Fruit fly (Drosophila melanogaster) whole organism, embryonic: ENCODE data around the gene CG9184.

Experiments used
- Abd-B ChIP-seq: fragments of 200-800 bp; sonication (Bioruptor generic); optimal IDR thresholded peaks from 2 replicates; lab custom pipeline; 2018; ENCODE audit warnings: missing biosample characterization, mild to moderate bottlenecking, missing genetic modification characterization, moderate library complexity
- Ada2b ChIP-seq: fragments of 200-800 bp; sonication (Bioruptor generic); IDR thresholded peaks from 2 replicates; pipeline ENCODE4 v1.3.6; 2022; ENCODE audit warnings: missing biosample characterization, missing genetic modification characterization
- CG1233 ChIP-seq: fragments of 200-800 bp; sonication (Bioruptor generic); optimal IDR thresholded peaks from 4 replicates; lab custom pipeline; 2018; ENCODE audit warnings: missing biosample characterization, mild to moderate bottlenecking, missing genetic modification characterization
- CG12659 ChIP-seq: fragments of 200-800 bp; sonication (Bioruptor generic); optimal IDR thresholded peaks from 3 replicates; lab custom pipeline; 2017; ENCODE audit warnings: mild to moderate bottlenecking, missing biosample characterization, missing genetic modification reagents, missing genetic modification characterization
- CG14860 ChIP-seq: fragments of 200-800 bp; sonication (Bioruptor generic); IDR thresholded peaks from 3 replicates; pipeline ENCODE4 v1.3.6; 2022; ENCODE audit warnings: missing biosample characterization, missing genetic modification characterization; ENCODE audit not compliant: partially characterized antibody
- CG1603 ChIP-seq: fragments of 200-800 bp; sonication (Bioruptor generic); optimal IDR thresholded peaks from 2 replicates; lab custom pipeline; 2019; ENCODE audit warnings: missing biosample characterization, mild to moderate bottlenecking, missing genetic modification characterization, moderate library complexity
- CG1792 ChIP-seq: fragments of 200-800 bp; sonication (Bioruptor generic); optimal IDR thresholded peaks from 2 replicates; lab custom pipeline; 2016; ENCODE audit warnings: missing biosample characterization, missing genetic modification characterization
- CG18476 ChIP-seq: fragments of 200-800 bp; sonication (Bioruptor generic); optimal IDR thresholded peaks from 2 replicates; lab custom pipeline; 2016; ENCODE audit warnings: missing biosample characterization, mild to moderate bottlenecking, missing genetic modification characterization
- CG18764 ChIP-seq: fragments of 200-800 bp; sonication (Bioruptor generic); optimal IDR thresholded peaks from 3 replicates; lab custom pipeline; 2016; ENCODE audit warnings: missing biosample characterization, missing genetic modification characterization
- CG3065 ChIP-seq: fragments of 200-800 bp; sonication (Bioruptor generic); optimal IDR thresholded peaks from 2 replicates; lab custom pipeline; 2016; ENCODE audit warnings: missing biosample characterization, missing genetic modification characterization
- CG31224 ChIP-seq: fragments of 200-800 bp; sonication (Bioruptor generic); IDR thresholded peaks from 2 replicates; pipeline ENCODE4 v1.3.6; 2022; ENCODE audit warnings: missing biosample characterization, missing genetic modification characterization
- CG33557 ChIP-seq: fragments of 200-800 bp; sonication (Bioruptor generic); optimal IDR thresholded peaks from 2 replicates; lab custom pipeline; 2019; ENCODE audit warnings: missing biosample characterization, mild to moderate bottlenecking, missing genetic modification characterization, moderate library complexity
- CG3407 ChIP-seq: fragments of 200-800 bp; sonication (Bioruptor generic); optimal IDR thresholded peaks from 2 replicates; lab custom pipeline; 2018; ENCODE audit warnings: missing biosample characterization, mild to moderate bottlenecking, missing genetic modification characterization
- CG4617 ChIP-seq: fragments of 200-800 bp; sonication (Bioruptor generic); optimal IDR thresholded peaks from 3 replicates; lab custom pipeline; 2016; ENCODE audit warnings: missing biosample characterization, missing genetic modification characterization, borderline replicate concordance
- CG7786 ChIP-seq: fragments of 200-800 bp; sonication (Bioruptor generic); optimal IDR thresholded peaks from 2 replicates; lab custom pipeline; 2016; ENCODE audit warnings: missing biosample characterization, missing genetic modification characterization
- CG7839 ChIP-seq: fragments of 200-800 bp; sonication (Bioruptor generic); optimal IDR thresholded peaks from 3 replicates; lab custom pipeline; 2018; ENCODE audit warnings: missing biosample characterization, mild to moderate bottlenecking, missing genetic modification characterization, moderate library complexity
- CG8281 ChIP-seq: fragments of 200-800 bp; sonication (Bioruptor generic); optimal IDR thresholded peaks from 2 replicates; lab custom pipeline; 2018; ENCODE audit warnings: missing biosample characterization, mild to moderate bottlenecking, missing genetic modification characterization, moderate library complexity
- Camta ChIP-seq: fragments of 200-800 bp; sonication (Bioruptor generic); optimal IDR thresholded peaks from 2 replicates; lab custom pipeline; 2016; ENCODE audit warnings: missing biosample characterization, missing genetic modification characterization
- Dad ChIP-seq: fragments of 200-800 bp; sonication (Bioruptor generic); optimal IDR thresholded peaks from 3 replicates; lab custom pipeline; 2016; ENCODE audit warnings: missing biosample characterization, missing genetic modification characterization
- Dfd ChIP-seq, 2 experiments: fragments of >200 bp; optimal IDR thresholded peaks; 2 replicates each; lab custom pipeline; 2017; ENCODE audit warnings: missing biosample characterization in 2 of 2, missing genetic modification characterization in 2 of 2
- Dip3 ChIP-seq: fragments of 200-800 bp; sonication (Bioruptor generic); optimal IDR thresholded peaks from 3 replicates; lab custom pipeline; 2016; ENCODE audit warnings: missing biosample characterization, missing genetic modification characterization
- E2f1 ChIP-seq: fragments of 200-800 bp; sonication (Bioruptor generic); IDR thresholded peaks from 2 replicates; pipeline ENCODE4 v1.3.6; 2022; ENCODE audit warnings: missing biosample characterization, missing genetic modification characterization
- Fer1 ChIP-seq: fragments of 200-800 bp; sonication (Bioruptor generic); optimal IDR thresholded peaks from 2 replicates; lab custom pipeline; 2017; ENCODE audit warnings: missing biosample characterization, mild to moderate bottlenecking, missing genetic modification characterization
- HLH4C ChIP-seq: fragments of 200-800 bp; sonication (Bioruptor generic); IDR thresholded peaks from 3 replicates; pipeline ENCODE4 v1.3.6; 2022; ENCODE audit warnings: missing biosample characterization, missing genetic modification characterization; ENCODE audit not compliant: partially characterized antibody
- HLHmδ ChIP-seq: fragments of 200-800 bp; sonication (Bioruptor generic); optimal IDR thresholded peaks from 2 replicates; lab custom pipeline; 2018; ENCODE audit warnings: missing biosample characterization, mild to moderate bottlenecking, missing genetic modification characterization, moderate library complexity
- Kr ChIP-seq: fragments of 200-800 bp; sonication (Bioruptor generic); optimal IDR thresholded peaks from 2 replicates; lab custom pipeline; 2017; ENCODE audit warnings: missing biosample characterization, mild to moderate bottlenecking, missing genetic modification characterization
- Lim3 ChIP-seq: fragments of 200-800 bp; sonication (Bioruptor generic); IDR thresholded peaks from 2 replicates; pipeline ENCODE4 v1.3.6; 2022; ENCODE audit warnings: missing biosample characterization, missing genetic modification characterization
- NC2β ChIP-seq: fragments of 200-800 bp; sonication (Bioruptor generic); optimal IDR thresholded peaks from 2 replicates; lab custom pipeline; 2016; ENCODE audit warnings: missing biosample characterization, missing genetic modification characterization
- Sin3A ChIP-seq: fragments of >200 bp; optimal IDR thresholded peaks from 2 replicates; lab custom pipeline; 2018
- Ssrp ChIP-seq: fragments of 200-800 bp; sonication (Bioruptor generic); optimal IDR thresholded peaks from 2 replicates; lab custom pipeline; 2018; ENCODE audit warnings: missing biosample characterization, mild to moderate bottlenecking, missing genetic modification characterization, moderate library complexity
- Xrp1 ChIP-seq: fragments of 200-800 bp; sonication (Bioruptor generic); IDR thresholded peaks from 2 replicates; pipeline ENCODE4 v1.3.6; 2022; ENCODE audit warnings: missing biosample characterization, missing genetic modification characterization
- ase ChIP-seq: fragments of 200-800 bp; sonication (Bioruptor generic); IDR thresholded peaks from 3 replicates; pipeline ENCODE4 v1.3.6; 2022; ENCODE audit warnings: missing biosample characterization, missing genetic modification characterization
- bsh ChIP-seq, 2 experiments: fragments of 200-800 bp; sonication (Bioruptor generic); optimal IDR thresholded peaks; 2 replicates each; lab custom pipeline; 2017 to 2018; ENCODE audit warnings: mild to moderate bottlenecking in 2 of 2, missing biosample characterization in 2 of 2, missing genetic modification characterization in 2 of 2, moderate library complexity in 1 of 2
- btn ChIP-seq: fragments of 200-800 bp; sonication (Bioruptor generic); optimal IDR thresholded peaks from 2 replicates; lab custom pipeline; 2016; ENCODE audit warnings: missing biosample characterization, missing genetic modification characterization
- caup ChIP-seq: fragments of 200-800 bp; sonication (Bioruptor generic); optimal IDR thresholded peaks from 3 replicates; lab custom pipeline; 2017; ENCODE audit warnings: missing biosample characterization, mild to moderate bottlenecking, missing genetic modification characterization, moderate library complexity; ENCODE audit not compliant: severe bottlenecking
- chm ChIP-seq: fragments of 200-800 bp; sonication (Bioruptor generic); IDR thresholded peaks from 2 replicates; pipeline ENCODE4 v1.3.6; 2022; ENCODE audit warnings: missing biosample characterization, missing genetic modification characterization
- ems ChIP-seq: fragments of 200-800 bp; sonication (Bioruptor generic); optimal IDR thresholded peaks from 3 replicates; lab custom pipeline; 2016; ENCODE audit warnings: missing biosample characterization, missing genetic modification characterization
- exex ChIP-seq: fragments of 200-800 bp; sonication (Bioruptor generic); optimal IDR thresholded peaks from 4 replicates; lab custom pipeline; 2018; ENCODE audit warnings: missing biosample characterization, mild to moderate bottlenecking, missing genetic modification characterization, moderate library complexity
- fd3F ChIP-seq: fragments of 200-800 bp; sonication (Bioruptor generic); optimal IDR thresholded peaks from 2 replicates; lab custom pipeline; 2018; ENCODE audit warnings: missing biosample characterization, mild to moderate bottlenecking, missing genetic modification characterization, moderate library complexity
- ham ChIP-seq: fragments of 200-800 bp; sonication (Bioruptor generic); IDR thresholded peaks from 2 replicates; pipeline ENCODE4 v1.3.6; 2022; ENCODE audit warnings: missing biosample characterization, missing genetic modification characterization
- ken ChIP-seq: fragments of 200-800 bp; sonication (Bioruptor generic); IDR thresholded peaks from 3 replicates; pipeline ENCODE4 v1.3.6; 2022; ENCODE audit warnings: missing biosample characterization, missing genetic modification characterization
- maf-S ChIP-seq: fragments of 200-800 bp; sonication (Bioruptor generic); optimal IDR thresholded peaks from 2 replicates; lab custom pipeline; 2016; ENCODE audit warnings: missing biosample characterization, missing genetic modification characterization
- nau ChIP-seq: fragments of 200-800 bp; sonication (Bioruptor generic); optimal IDR thresholded peaks from 3 replicates; lab custom pipeline; 2017; ENCODE audit warnings: missing biosample characterization, mild to moderate bottlenecking, missing genetic modification characterization, missing genetic modification reagents
- repo ChIP-seq: fragments of 200-800 bp; sonication (Bioruptor generic); optimal IDR thresholded peaks from 2 replicates; lab custom pipeline; 2016; ENCODE audit warnings: missing biosample characterization, missing genetic modification characterization
- run ChIP-seq: fragments of 200-800 bp; sonication (Bioruptor generic); optimal IDR thresholded peaks from 3 replicates; lab custom pipeline; 2018; ENCODE audit warnings: missing biosample characterization, mild to moderate bottlenecking, missing genetic modification characterization
- sc ChIP-seq, 3 experiments: fragments of >200 bp in 2 of 3; fragments of 200-800 bp in 1 of 3; sonication (Bioruptor generic) in 1 of 3; optimal IDR thresholded peaks; 2 replicates in 2 of 3; 3 replicates in 1 of 3; lab custom pipeline; 2017; ENCODE audit warnings: mild to moderate bottlenecking in 1 of 3, missing biosample characterization in 1 of 3, missing genetic modification characterization in 1 of 3, missing genetic modification reagents in 1 of 3
- ssp ChIP-seq: fragments of 200-800 bp; sonication (Bioruptor generic); IDR thresholded peaks from 2 replicates; pipeline ENCODE4 v1.3.6; 2022; ENCODE audit warnings: missing biosample characterization, missing genetic modification characterization
- trem ChIP-seq: fragments of 200-800 bp; optimal IDR thresholded peaks from 3 replicates; lab custom pipeline; 2019; ENCODE audit warnings: missing biosample characterization, mild to moderate bottlenecking, missing genetic modification characterization, moderate library complexity
- vfl ChIP-seq: fragments of 200-800 bp; sonication (Bioruptor generic); optimal IDR thresholded peaks from 2 replicates; lab custom pipeline; 2016; ENCODE audit warnings: missing biosample characterization, missing genetic modification characterization
- wor ChIP-seq: fragments of 200-800 bp; sonication (Bioruptor generic); IDR thresholded peaks from 2 replicates; pipeline ENCODE4 v1.3.6; 2022; ENCODE audit warnings: missing biosample characterization, missing genetic modification characterization

The CG9184 gene

dm6 chr3L:1307005-1307632 is 15.5 kb downstream of the CG9184 start, which contains the start of the genes Ctr9 and Nt5a (continued):
- no peak for TF ChIP-seq wor
- TF ChIP-seq ssp (GFP tag; lab: Robert Waterston, UW) = peak; percentile 73
- peak; percentile 85 for TF ChIP-seq CG1603 (tag; lab: Kevin White, UChicago)
- peak; percentile 45 for TF ChIP-seq maf-S (GFP tag; lab: Kevin White, UChicago)
- no peak for TF ChIP-seq nau (GFP tag; lab: Kevin White, UChicago)
- TF ChIP-seq CG1233 (GFP tag; lab: Kevin White, UChicago) = no peak
- no peak for TF ChIP-seq Ssrp
- no peak for TF ChIP-seq CG18764 (GFP tag; lab: Kevin White, UChicago)
- TF ChIP-seq sc (optimal IDR thresholded peaks at IDR 0.05; lab: Kevin White, UChicago) = no peak
- TF ChIP-seq sc (GFP tag; optimal IDR thresholded peaks at IDR 0.05; lab: Kevin White, UChicago) = no peak
- TF ChIP-seq CG1792 (GFP tag; lab: Kevin White, UChicago) = peak; percentile 62
- peak; percentile 40 for TF ChIP-seq repo (GFP tag; lab: Kevin White, UChicago)
- peak; percentile 63 for TF ChIP-seq caup (GFP tag; lab: Kevin White, UChicago)
- no peak for TF ChIP-seq CG8281 (tag; lab: Kevin White, UChicago)
- peak; percentile 68 for TF ChIP-seq CG14860
- TF ChIP-seq ken = 0 out of 3 replicates have a peak, but pooled peaks have one; percentile 56
- peak; percentile 52 for TF ChIP-seq CG7786 (GFP tag; lab: Kevin White, UChicago)
- TF ChIP-seq CG33557 = peak; percentile 19
- peak; percentile 71 for TF ChIP-seq vfl
- TF ChIP-seq CG12659 = peak; percentile 86
- TF ChIP-seq run (tag; lab: Kevin White, UChicago) = no peak
- TF ChIP-seq Dip3 (GFP tag; lab: Kevin White, UChicago) = peak; percentile 46
- no peak for TF ChIP-seq Kr
- no peak for TF ChIP-seq Xrp1 (GFP tag; lab: Robert Waterston, UW)
- no peak for TF ChIP-seq Dfd (GFP tag; optimal IDR thresholded peaks at IDR 0.05; lab: Kevin White, UChicago)
- TF ChIP-seq bsh (GFP tag; optimal IDR thresholded peaks at IDR 0.05; lab: Kevin White, UChicago) = peak in 1 of 2 experiments; percentile 26
- peak; percentile 53 for TF ChIP-seq Abd-B
- peak; percentile 80 for TF ChIP-seq Sin3A (lab: Kevin White, UChicago)
- TF ChIP-seq btn (GFP tag; lab: Kevin White, UChicago) = no peak
- TF ChIP-seq Ada2b (GFP tag; lab: Robert Waterston, UW) = 0 out of 2 replicates have a peak, but pooled peaks have one; percentile 25
- no peak for TF ChIP-seq Lim3 (GFP tag; lab: Robert Waterston, UW)
- no peak for TF ChIP-seq chm (GFP tag; lab: Robert Waterston, UW)
- TF ChIP-seq CG4617 = peak; percentile 98
- TF ChIP-seq Dad (GFP tag; lab: Kevin White, UChicago) = peak; percentile 23
- TF ChIP-seq fd3F (GFP tag; lab: Kevin White, UChicago) = peak; percentile 11
- no peak for TF ChIP-seq ase (GFP tag; lab: Robert Waterston, UW)
- peak; percentile 52 for TF ChIP-seq Fer1 (GFP tag; lab: Kevin White, UChicago)
- no peak for TF ChIP-seq CG3065
- no peak for TF ChIP-seq CG3407 (GFP tag; lab: Kevin White, UChicago)
- peak; percentile 49 for TF ChIP-seq exex (tag; lab: Kevin White, UChicago)
- peak; percentile 62; the same call in 1 of the 2 replicates for TF ChIP-seq CG31224 (GFP tag; lab: Robert Waterston, UW)
- TF ChIP-seq ems (GFP tag; lab: Kevin White, UChicago) = peak; percentile 56
- peak; percentile 99 for TF ChIP-seq trem (tag; lab: Kevin White, UChicago)
- TF ChIP-seq Camta (GFP tag; lab: Kevin White, UChicago) = no peak
- peak; percentile 72 for TF ChIP-seq HLH4C (GFP tag; lab: Robert Waterston, UW)
- TF ChIP-seq CG18476 (GFP tag; lab: Kevin White, UChicago) = no peak
- TF ChIP-seq CG7839 = no peak
- peak; percentile 15 for TF ChIP-seq NC2β (GFP tag; lab: Kevin White, UChicago)
- no peak for TF ChIP-seq ham (GFP tag; lab: Robert Waterston, UW)
- no peak for TF ChIP-seq E2f1 (GFP tag; lab: Robert Waterston, UW)
- no peak for TF ChIP-seq HLHmδ (GFP tag; lab: Kevin White, UChicago)
